Worm (Caenorhabditis elegans) whole organism, L4 larva: ENCODE data around the gene C27D6.1.

ENCODE experiments used
- D1046.2 ChIP-seq: fragments of 200-800 bp; sonication (Bioruptor generic); IDR thresholded peaks from 2 replicates; pipeline ENCODE4 v1.3.6; 2022; ENCODE audit warnings: missing genetic modification characterization, missing compliant biosample characterization
- F10B5.3 ChIP-seq: sonication (generic microtip); optimal IDR thresholded peaks from 2 replicates; lab custom pipeline; 2016; ENCODE audit warnings: mild to moderate bottlenecking, missing genetic modification characterization, missing compliant biosample characterization
- F37D6.2 ChIP-seq: sonication (generic microtip); optimal IDR thresholded peaks from 2 replicates; lab custom pipeline; 2016; ENCODE audit warnings: mild to moderate bottlenecking, missing genetic modification characterization, missing compliant biosample characterization
- F49E8.2 ChIP-seq: sonication (generic microtip); optimal IDR thresholded peaks from 2 replicates; lab custom pipeline; 2016; ENCODE audit warnings: missing compliant biosample characterization, mild to moderate bottlenecking, missing genetic modification characterization, borderline replicate concordance
- R02D3.7 ChIP-seq: fragments of 150-350 bp; sonication (generic microtip); optimal IDR thresholded peaks from 3 replicates; lab custom pipeline; 2014; ENCODE audit warnings: missing biosample characterization, missing genetic modification characterization
- Y48G9A.11 ChIP-seq: fragments of 200-800 bp; sonication (Bioruptor generic); IDR thresholded peaks from 2 replicates; pipeline ENCODE4 v1.3.6; 2022; ENCODE audit warnings: missing genetic modification reagents, missing genetic modification characterization, missing compliant biosample characterization
- Y75B8A.6 ChIP-seq: fragments of 200-800 bp; sonication (Bioruptor generic); IDR thresholded peaks from 2 replicates; pipeline ENCODE4 v1.3.6; 2022; ENCODE audit warnings: missing genetic modification reagents, missing genetic modification characterization, missing compliant biosample characterization
- ZK337.2 ChIP-seq: fragments of 200-800 bp; sonication (Bioruptor generic); IDR thresholded peaks from 2 replicates; pipeline ENCODE4 v1.3.6; 2022; ENCODE audit warnings: missing genetic modification reagents, missing genetic modification characterization, missing compliant biosample characterization
- aha-1 ChIP-seq: fragments of 150-350 bp; peaks from one replicate; lab custom pipeline; 2014; ENCODE audit warnings: missing biosample characterization, missing genetic modification characterization
- aly-2 ChIP-seq: sonication (generic microtip); optimal IDR thresholded peaks from 2 replicates; lab custom pipeline; 2018; ENCODE audit warnings: missing biosample characterization, missing genetic modification characterization
- ama-1 ChIP-seq: fragments of 150-350 bp; optimal IDR thresholded peaks from 2 replicates; lab custom pipeline; 2014; ENCODE audit warnings: inconsistent platforms, mixed read lengths
- attf-4 ChIP-seq: sonication (generic microtip); optimal IDR thresholded peaks from 3 replicates; lab custom pipeline; 2017; ENCODE audit warnings: missing biosample characterization, missing genetic modification characterization
- ceh-28 ChIP-seq: fragments of 150-350 bp; optimal IDR thresholded peaks from 2 replicates; lab custom pipeline; 2014; ENCODE audit warnings: missing biosample characterization, missing genetic modification reagents, missing genetic modification characterization
- ceh-62 ChIP-seq: sonication (generic microtip); optimal IDR thresholded peaks from 2 replicates; lab custom pipeline; 2017; ENCODE audit warnings: missing biosample characterization, missing genetic modification characterization
- ceh-82 ChIP-seq: sonication (generic microtip); optimal IDR thresholded peaks from 2 replicates; lab custom pipeline; 2017; ENCODE audit warnings: missing biosample characterization, missing genetic modification characterization
- daf-19 ChIP-seq: fragments of 200-800 bp; sonication (Bioruptor generic); conservative IDR thresholded peaks from 2 replicates; pipeline ENCODE4 v1.3.6; 2022; ENCODE audit warnings: missing genetic modification characterization, missing compliant biosample characterization
- daf-8 ChIP-seq: fragments of 200-800 bp; sonication (Bioruptor generic); IDR thresholded peaks from 2 replicates; pipeline ENCODE4 v1.3.6; 2022; ENCODE audit warnings: missing genetic modification characterization, missing compliant biosample characterization
- dmd-8 ChIP-seq: fragments of 200-800 bp; sonication (Bioruptor generic); IDR thresholded peaks from 2 replicates; pipeline ENCODE4 v1.3.6; 2022; ENCODE audit warnings: missing genetic modification characterization, missing compliant biosample characterization
- dmd-9 ChIP-seq: fragments of 200-800 bp; sonication (Bioruptor generic); IDR thresholded peaks from 2 replicates; pipeline ENCODE4 v1.3.6; 2022; ENCODE audit warnings: missing genetic modification reagents, missing genetic modification characterization, missing compliant biosample characterization
- dpl-1 ChIP-seq: fragments of 150-350 bp; optimal IDR thresholded peaks from 2 replicates; lab custom pipeline; 2014; ENCODE audit warnings: missing biosample characterization, missing genetic modification reagents, missing genetic modification characterization
- duxl-1 ChIP-seq: sonication (generic microtip); optimal IDR thresholded peaks from 2 replicates; lab custom pipeline; 2016; ENCODE audit warnings: mild to moderate bottlenecking, missing genetic modification characterization, moderate library complexity, missing compliant biosample characterization; ENCODE audit not compliant: poor library complexity
- dve-1 ChIP-seq: sonication (generic microtip); optimal IDR thresholded peaks from 2 replicates; lab custom pipeline; 2017; ENCODE audit warnings: antibody characterized with exemption, mild to moderate bottlenecking, missing genetic modification characterization, missing compliant biosample characterization; ENCODE audit not compliant: insufficient read depth
- fkh-10 ChIP-seq: fragments of 150-350 bp; optimal IDR thresholded peaks from 2 replicates; lab custom pipeline; 2014; ENCODE audit warnings: missing biosample characterization, missing genetic modification reagents, missing genetic modification characterization
- gei-8 ChIP-seq: fragments of 200-800 bp; sonication (Bioruptor generic); optimal IDR thresholded peaks from 2 replicates; lab custom pipeline; 2018; ENCODE audit warnings: mild to moderate bottlenecking, missing genetic modification characterization, missing compliant biosample characterization
- lim-7 ChIP-seq: fragments of 200-800 bp; sonication (Bioruptor generic); IDR thresholded peaks from 2 replicates; pipeline ENCODE4 v1.3.6; 2022; ENCODE audit warnings: missing genetic modification characterization, missing compliant biosample characterization
- lin-29 ChIP-seq: fragments of 200-800 bp; sonication (Bioruptor generic); IDR thresholded peaks from 2 replicates; pipeline ENCODE4 v1.3.6; 2022; ENCODE audit warnings: missing genetic modification reagents, missing genetic modification characterization, missing compliant biosample characterization
- lsy-2 ChIP-seq, 2 experiments: fragments of 150-350 bp in 1 of 2; sonication (generic microtip) in 1 of 2; optimal IDR thresholded peaks; 2 replicates each; lab custom pipeline; 2014 to 2017; ENCODE audit warnings: missing biosample characterization in 2 of 2, missing genetic modification characterization in 2 of 2
- madf-5 ChIP-seq, 2 experiments: fragments of 200-800 bp; sonication (Bioruptor generic); IDR thresholded peaks; 2 replicates each; pipeline ENCODE4 v1.3.6; 2022; ENCODE audit warnings: missing compliant biosample characterization in 2 of 2, missing genetic modification characterization in 2 of 2
- madf-9 ChIP-seq: fragments of 200-800 bp; sonication (Bioruptor generic); conservative IDR thresholded peaks from 2 replicates; pipeline ENCODE4 v1.3.6; 2022; ENCODE audit warnings: missing genetic modification reagents, missing genetic modification characterization, missing compliant biosample characterization
- mdl-1 ChIP-seq, 2 experiments: fragments of 150-350 bp in 1 of 2; sonication (generic microtip) in 1 of 2; optimal IDR thresholded peaks; 2 replicates each; lab custom pipeline; 2014 to 2017; ENCODE audit warnings: missing biosample characterization in 2 of 2, missing genetic modification characterization in 2 of 2
- mep-1 ChIP-seq: fragments of 150-350 bp; sonication (generic microtip); optimal IDR thresholded peaks from 3 replicates; lab custom pipeline; 2014; ENCODE audit warnings: missing biosample characterization, missing genetic modification characterization
- mes-2 ChIP-seq: sonication (generic microtip); optimal IDR thresholded peaks from 2 replicates; lab custom pipeline; 2016; ENCODE audit warnings: missing genotype, mild to moderate bottlenecking, missing genetic modification characterization, missing compliant biosample characterization; ENCODE audit not compliant: poor library complexity, severe bottlenecking
- mxl-2 ChIP-seq: fragments of 200-800 bp; sonication (Bioruptor generic); conservative IDR thresholded peaks from 2 replicates; pipeline ENCODE4 v1.3.6; 2022; ENCODE audit warnings: missing genetic modification reagents, missing genetic modification characterization, missing compliant biosample characterization
- nhr-102 ChIP-seq: sonication (generic microtip); optimal IDR thresholded peaks from 2 replicates; lab custom pipeline; 2016; ENCODE audit warnings: mild to moderate bottlenecking, missing genetic modification characterization, moderate library complexity, missing compliant biosample characterization
- nhr-11 ChIP-seq: fragments of 150-350 bp; optimal IDR thresholded peaks from 2 replicates; lab custom pipeline; 2014; ENCODE audit warnings: missing biosample characterization, missing genetic modification characterization
- nhr-237 ChIP-seq: sonication (generic microtip); optimal IDR thresholded peaks from 2 replicates; lab custom pipeline; 2017; ENCODE audit warnings: missing biosample characterization, missing genetic modification characterization
- nhr-25 ChIP-seq: sonication (generic microtip); optimal IDR thresholded peaks from 2 replicates; lab custom pipeline; 2017; ENCODE audit warnings: missing genetic modification characterization, mild to moderate bottlenecking, missing compliant biosample characterization, antibody characterized with exemption, moderate library complexity, borderline replicate concordance; ENCODE audit not compliant: insufficient read depth
- nhr-28 ChIP-seq: fragments of 150-350 bp; optimal IDR thresholded peaks from 2 replicates; lab custom pipeline; 2014; ENCODE audit warnings: missing biosample characterization, missing genetic modification characterization
- nhr-6 ChIP-seq: fragments of 150-350 bp; optimal IDR thresholded peaks from 2 replicates; lab custom pipeline; 2014; ENCODE audit warnings: missing biosample characterization, missing genetic modification characterization
- nhr-76 ChIP-seq: fragments of 150-350 bp; optimal IDR thresholded peaks from 2 replicates; lab custom pipeline; 2014; ENCODE audit warnings: missing biosample characterization, missing genetic modification characterization
- pha-4 ChIP-seq, 2 experiments: fragments of 150-350 bp in 1 of 2; fragments of 200-800 bp in 1 of 2; sonication (Bioruptor generic) in 1 of 2; IDR thresholded peaks in 1 of 2; optimal IDR thresholded peaks in 1 of 2; 2 replicates each; pipeline versions ENCODE4 v1.3.6 to Lab custom; 2014 to 2022; ENCODE audit warnings: missing genetic modification characterization in 2 of 2, missing genetic modification reagents in 2 of 2, missing biosample characterization in 1 of 2, missing compliant biosample characterization in 1 of 2
- php-3 ChIP-seq: fragments of 200-800 bp; sonication (Bioruptor generic); IDR thresholded peaks from 2 replicates; pipeline ENCODE4 v1.3.6; 2022; ENCODE audit warnings: missing genetic modification reagents, missing genetic modification characterization, missing compliant biosample characterization
- pqm-1 ChIP-seq: sonication (generic microtip); optimal IDR thresholded peaks from 2 replicates; lab custom pipeline; 2017; ENCODE audit warnings: missing biosample characterization, missing genetic modification characterization
- rbr-2 ChIP-seq: sonication (generic microtip); optimal IDR thresholded peaks from 2 replicates; lab custom pipeline; 2016; ENCODE audit warnings: missing genotype, missing genetic modification characterization, missing compliant biosample characterization
- sdz-12 ChIP-seq: fragments of 200-800 bp; sonication (Bioruptor generic); optimal IDR thresholded peaks from 2 replicates; lab custom pipeline; 2018; ENCODE audit warnings: mild to moderate bottlenecking, missing genetic modification characterization, missing compliant biosample characterization
- tag-97 ChIP-seq: fragments of 200-800 bp; sonication (Bioruptor generic); IDR thresholded peaks from 2 replicates; pipeline ENCODE4 v1.3.6; 2022; ENCODE audit warnings: missing genetic modification characterization, missing compliant biosample characterization
- unc-130 ChIP-seq: sonication (generic microtip); optimal IDR thresholded peaks from 2 replicates; lab custom pipeline; 2016; ENCODE audit warnings: missing genetic modification reagents, missing genetic modification characterization, missing compliant biosample characterization
- unc-39 ChIP-seq: sonication (generic microtip); optimal IDR thresholded peaks from 2 replicates; lab custom pipeline; 2017; ENCODE audit warnings: missing biosample characterization, missing genetic modification characterization
- zip-11 ChIP-seq: fragments of 200-800 bp; sonication (Bioruptor generic); IDR thresholded peaks from 2 replicates; pipeline ENCODE4 v1.3.6; 2022; ENCODE audit warnings: missing genetic modification characterization, missing compliant biosample characterization
- ztf-11 ChIP-seq: fragments of 150-350 bp; optimal IDR thresholded peaks from 2 replicates; lab custom pipeline; 2014; ENCODE audit warnings: missing biosample characterization, missing genetic modification characterization
- ztf-7 ChIP-seq: fragments of 150-350 bp; optimal IDR thresholded peaks from 2 replicates; lab custom pipeline; 2014; ENCODE audit warnings: missing biosample characterization, missing genetic modification characterization

Gene C27D6.1

DNA sequence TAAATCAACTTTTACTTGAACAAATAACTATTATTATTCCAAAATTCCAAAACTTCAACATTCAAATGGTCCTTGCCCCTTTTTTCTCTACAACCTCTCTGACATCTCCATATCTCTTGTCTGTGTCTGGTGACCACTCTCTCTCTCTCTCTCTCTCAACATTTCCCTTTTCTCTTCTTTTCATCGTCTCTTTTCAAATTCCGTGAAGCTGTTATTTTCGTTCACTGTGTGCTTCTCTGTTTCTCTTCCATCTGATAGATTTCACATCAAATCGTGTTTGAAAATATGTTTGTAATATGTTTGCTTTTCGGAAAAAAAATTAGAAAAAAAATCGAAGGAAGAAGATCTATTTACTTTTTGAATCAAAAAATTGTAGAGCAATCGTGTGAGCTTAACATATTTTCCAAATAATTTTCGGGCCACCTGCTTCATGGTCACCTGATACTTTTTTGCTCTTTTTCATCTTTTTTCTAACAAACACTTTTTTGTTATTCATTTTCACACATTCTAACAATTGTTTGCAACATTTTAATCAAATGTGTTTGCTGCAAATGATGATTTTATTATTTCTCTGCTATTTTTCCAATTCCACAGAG lies 28.5 kb downstream of the C27D6.1 start (continued):
- TF ChIP-seq mes-2 (tag; lab: Kevin White, UChicago) (peak; percentile 44), ztf-7 (no peak), duxl-1 (no peak), ceh-82 (no peak), daf-8 (GFP tag; lab: Robert Waterston, UW) (no peak), attf-4 (tag; lab: Kevin White, UChicago) (no peak), fkh-10 (GFP tag; lab: Kevin White, UChicago) (no peak), zip-11 (no peak), Y75B8A.6 (no peak), tag-97 (GFP tag; lab: Robert Waterston, UW) (no peak), madf-5 (GFP tag; IDR thresholded peaks at IDR 0.05; lab: Robert Waterston, UW) (no peak), D1046.2 (no peak), unc-39 (tag; lab: Kevin White, UChicago) (no peak), gei-8 (GFP tag; lab: Kevin White, UChicago) (no peak), sdz-12 (GFP tag; lab: Kevin White, UChicago) (no peak), ama-1 (lab: Kevin White, UChicago) (no peak), R02D3.7 (tag; lab: Kevin White, UChicago) (no peak), lin-29 (GFP tag; lab: Robert Waterston, UW) (no peak), ceh-62 (tag; lab: Kevin White, UChicago) (no peak), madf-9 (no peak), nhr-6 (no peak), dmd-9 (GFP tag; lab: Robert Waterston, UW) (no peak), pqm-1 (tag; lab: Kevin White, UChicago) (no peak), dmd-8 (GFP tag; lab: Robert Waterston, UW) (no peak), lsy-2 (tag; optimal IDR thresholded peaks at IDR 0.05; lab: Kevin White, UChicago) (peak in 1 of 2 experiments; percentile 67), ztf-11 (tag; lab: Kevin White, UChicago) (no peak), mep-1 (peak; percentile 56), rbr-2 (tag; lab: Kevin White, UChicago) (peak; percentile 11), aha-1 (tag; lab: Kevin White, UChicago) (no peak), pha-4 (GFP tag; IDR thresholded peaks at IDR 0.05; lab: Robert Waterston, UW) (no peak), pha-4 (tag; optimal IDR thresholded peaks at IDR 0.05; lab: Kevin White, UChicago) (peak; percentile 11), nhr-25 (tag; lab: Kevin White, UChicago) (no peak), aly-2 (tag; lab: Kevin White, UChicago) (no peak), mdl-1 (tag; optimal IDR thresholded peaks at IDR 0.05; lab: Kevin White, UChicago) (peak in 1 of 2 experiments; percentile 22), nhr-102 (tag; lab: Kevin White, UChicago) (no peak), mxl-2 (no peak), F49E8.2 (tag; lab: Kevin White, UChicago) (no peak), nhr-11 (tag; lab: Kevin White, UChicago) (no peak), nhr-28 (tag; lab: Kevin White, UChicago) (peak; percentile 3), F37D6.2 (tag; lab: Kevin White, UChicago) (no peak), daf-19 (GFP tag; lab: Robert Waterston, UW) (no peak), F10B5.3 (no peak), Y48G9A.11 (GFP tag; lab: Robert Waterston, UW) (no peak), ceh-28 (tag; lab: Kevin White, UChicago) (no peak), dve-1 (peak; percentile 36), lim-7 (GFP tag; lab: Robert Waterston, UW) (no peak), unc-130 (no peak), nhr-237 (tag; lab: Kevin White, UChicago) (no peak), php-3 (GFP tag; lab: Robert Waterston, UW) (no peak), ZK337.2 (no peak), nhr-76 (tag; lab: Kevin White, UChicago) (no peak), dpl-1 (GFP tag; lab: Kevin White, UChicago) (no peak)
